Worm (Caenorhabditis elegans) whole organism, L1 larva: ENCODE measurements around the gene czw-1.

Source experiments
- C34B4.2 ChIP-seq: sonication (generic microtip); optimal IDR thresholded peaks from 2 replicates; lab custom pipeline; 2017; ENCODE audit warnings: mild to moderate bottlenecking, missing genetic modification characterization, missing compliant biosample characterization
- F16B12.6 ChIP-seq: fragments of 150-350 bp; optimal IDR thresholded peaks from 2 replicates; lab custom pipeline; 2014; ENCODE audit warnings: missing biosample characterization, missing genetic modification characterization
- Y116A8C.19 ChIP-seq: sonication (generic microtip); optimal IDR thresholded peaks from 2 replicates; lab custom pipeline; 2016; ENCODE audit warnings: missing compliant biosample characterization, missing genetic modification characterization, borderline replicate concordance
- aha-1 ChIP-seq: fragments of 150-350 bp; optimal IDR thresholded peaks from 2 replicates; lab custom pipeline; 2014; ENCODE audit warnings: missing biosample characterization, missing genetic modification characterization
- alr-1 ChIP-seq: fragments of 200-800 bp; sonication (Bioruptor generic); optimal IDR thresholded peaks from 2 replicates; lab custom pipeline; 2018; ENCODE audit warnings: borderline replicate concordance, mild to moderate bottlenecking, missing genetic modification characterization, missing compliant biosample characterization
- aly-2 ChIP-seq: fragments of 150-350 bp; optimal IDR thresholded peaks from 2 replicates; lab custom pipeline; 2014; ENCODE audit warnings: missing biosample characterization, missing genetic modification characterization
- ama-1 ChIP-seq: fragments of 150-350 bp; optimal IDR thresholded peaks from 2 replicates; lab custom pipeline; 2014
- blmp-1 ChIP-seq: fragments of 150-350 bp; optimal IDR thresholded peaks from 2 replicates; lab custom pipeline; 2014; ENCODE audit warnings: missing biosample characterization, missing genetic modification characterization
- ceh-63 ChIP-seq: fragments of 200-800 bp; sonication (Bioruptor generic); optimal IDR thresholded peaks from 2 replicates; lab custom pipeline; 2018; ENCODE audit warnings: mild to moderate bottlenecking, missing genetic modification characterization, missing compliant biosample characterization
- ceh-88 ChIP-seq: fragments of 200-800 bp; sonication (Bioruptor generic); IDR thresholded peaks from 2 replicates; pipeline ENCODE4 v1.3.6; 2022; ENCODE audit warnings: missing genetic modification characterization, missing compliant biosample characterization
- ceh-90 ChIP-seq: sonication (generic microtip); optimal IDR thresholded peaks from 2 replicates; lab custom pipeline; 2016; ENCODE audit warnings: missing genetic modification characterization, missing compliant biosample characterization
- dpl-1 ChIP-seq, 3 experiments: fragments of 150-350 bp in 2 of 3; sonication (generic microtip) in 1 of 3; optimal IDR thresholded peaks; 2 replicates each; lab custom pipeline; 2014 to 2017; ENCODE audit warnings: missing biosample characterization in 3 of 3, missing genetic modification characterization in 3 of 3, missing genetic modification reagents in 3 of 3
- dsc-1 ChIP-seq: sonication (generic microtip); optimal IDR thresholded peaks from 2 replicates; lab custom pipeline; 2016; ENCODE audit warnings: mild to moderate bottlenecking, missing genetic modification characterization, missing compliant biosample characterization
- efl-3 ChIP-seq: fragments of 200-800 bp; sonication (Bioruptor generic); optimal IDR thresholded peaks from 2 replicates; lab custom pipeline; 2018; ENCODE audit warnings: mild to moderate bottlenecking, missing genetic modification characterization, missing compliant biosample characterization
- elt-3 ChIP-seq, 6 experiments: fragments of 150-350 bp in 1 of 6; sonication (generic microtip); optimal IDR thresholded peaks; 2 replicates each; lab custom pipeline; 2017 to 2018; ENCODE audit warnings: missing biosample characterization in 6 of 6, missing genetic modification characterization in 6 of 6, inconsistent platforms in 1 of 6
- ets-5 ChIP-seq: fragments of 200-800 bp; sonication (Bioruptor generic); IDR thresholded peaks from 2 replicates; pipeline ENCODE4 v1.3.6; 2022; ENCODE audit warnings: missing genetic modification characterization, missing compliant biosample characterization
- fkh-10 ChIP-seq: sonication (generic microtip); optimal IDR thresholded peaks from 2 replicates; lab custom pipeline; 2017; ENCODE audit warnings: missing biosample characterization, missing genetic modification reagents, missing genetic modification characterization
- fkh-4 ChIP-seq: sonication (generic microtip); optimal IDR thresholded peaks from 2 replicates; lab custom pipeline; 2016; ENCODE audit warnings: missing compliant biosample characterization, missing genetic modification characterization, borderline replicate concordance
- fkh-8 ChIP-seq: sonication (generic microtip); optimal IDR thresholded peaks from 2 replicates; lab custom pipeline; 2016; ENCODE audit warnings: mild to moderate bottlenecking, missing genetic modification characterization, missing compliant biosample characterization
- fos-1 ChIP-seq: fragments of 150-350 bp; optimal IDR thresholded peaks from 2 replicates; lab custom pipeline; 2014; ENCODE audit warnings: missing biosample characterization, missing genetic modification characterization
- hlh-17 ChIP-seq: fragments of 200-800 bp; sonication (Bioruptor generic); optimal IDR thresholded peaks from 2 replicates; lab custom pipeline; 2018; ENCODE audit warnings: missing genetic modification characterization, mild to moderate bottlenecking, missing compliant biosample characterization, moderate library complexity, borderline replicate concordance
- hlh-4 ChIP-seq: sonication (generic microtip); optimal IDR thresholded peaks from 2 replicates; lab custom pipeline; 2016; ENCODE audit warnings: mild to moderate bottlenecking, missing genetic modification characterization, missing compliant biosample characterization
- isw-1 ChIP-seq: fragments of 200-800 bp; sonication (Bioruptor generic); IDR thresholded peaks from 2 replicates; pipeline ENCODE4 v1.3.6; 2022; ENCODE audit warnings: missing genetic modification characterization, missing compliant biosample characterization
- jun-1 ChIP-seq: fragments of 150-350 bp; optimal IDR thresholded peaks from 2 replicates; lab custom pipeline; 2014; ENCODE audit warnings: missing biosample characterization, missing genetic modification reagents, missing genetic modification characterization
- lin-13 ChIP-seq: fragments of 150-350 bp; optimal IDR thresholded peaks from 2 replicates; lab custom pipeline; 2014; ENCODE audit warnings: missing biosample characterization, missing genetic modification reagents, missing genetic modification characterization
- lin-15B ChIP-seq: fragments of 150-350 bp; sonication (generic microtip); optimal IDR thresholded peaks from 3 replicates; lab custom pipeline; 2014; ENCODE audit warnings: missing biosample characterization, missing genetic modification characterization
- lin-35 ChIP-seq, 2 experiments: fragments of 150-350 bp; optimal IDR thresholded peaks; 2 replicates each; lab custom pipeline; 2014; ENCODE audit warnings: missing biosample characterization in 2 of 2, missing genetic modification characterization in 2 of 2, missing genetic modification reagents in 2 of 2
- lin-39 ChIP-seq: fragments of 150-350 bp; optimal IDR thresholded peaks from 2 replicates; lab custom pipeline; 2014; ENCODE audit warnings: missing biosample characterization, missing genetic modification reagents, missing genetic modification characterization
- mab-9 ChIP-seq: fragments of 200-800 bp; sonication (Bioruptor generic); IDR thresholded peaks from 2 replicates; pipeline ENCODE4 v1.3.6; 2022; ENCODE audit warnings: missing genetic modification reagents, missing genetic modification characterization, missing compliant biosample characterization
- mdl-1 ChIP-seq, 2 experiments: fragments of 150-350 bp; optimal IDR thresholded peaks; 2 replicates each; lab custom pipeline; 2014 to 2017; ENCODE audit warnings: missing biosample characterization in 2 of 2, missing genetic modification characterization in 2 of 2, inconsistent platforms in 1 of 2
- mef-2 ChIP-seq: fragments of 150-350 bp; optimal IDR thresholded peaks from 2 replicates; lab custom pipeline; 2014; ENCODE audit warnings: missing biosample characterization, missing genetic modification characterization
- mep-1 ChIP-seq: fragments of 150-350 bp; optimal IDR thresholded peaks from 2 replicates; lab custom pipeline; 2014; ENCODE audit warnings: missing biosample characterization, missing genetic modification characterization
- nhr-11 ChIP-seq: fragments of 150-350 bp; optimal IDR thresholded peaks from 2 replicates; lab custom pipeline; 2014; ENCODE audit warnings: missing biosample characterization, missing genetic modification characterization
- nhr-12 ChIP-seq: sonication (generic microtip); optimal IDR thresholded peaks from 2 replicates; lab custom pipeline; 2017; ENCODE audit warnings: missing biosample characterization, missing genetic modification characterization
- nhr-28 ChIP-seq: fragments of 150-350 bp; optimal IDR thresholded peaks from 2 replicates; lab custom pipeline; 2014; ENCODE audit warnings: missing biosample characterization, missing genetic modification characterization
- nhr-71 ChIP-seq: sonication (generic microtip); optimal IDR thresholded peaks from 2 replicates; lab custom pipeline; 2016; ENCODE audit warnings: mild to moderate bottlenecking, missing genetic modification characterization, moderate library complexity, missing compliant biosample characterization
- nhr-76 ChIP-seq: sonication (generic microtip); optimal IDR thresholded peaks from 2 replicates; lab custom pipeline; 2017; ENCODE audit warnings: missing biosample characterization, missing genetic modification characterization
- nhr-84 ChIP-seq: sonication (generic microtip); optimal IDR thresholded peaks from 2 replicates; lab custom pipeline; 2017; ENCODE audit warnings: missing biosample characterization, missing genetic modification characterization
- nhr-85 ChIP-seq: sonication (generic microtip); peaks from one replicate; lab custom pipeline; 2016; ENCODE audit warnings: missing genetic modification characterization, inconsistent platforms, missing compliant biosample characterization
- pag-3 ChIP-seq: sonication (generic microtip); optimal IDR thresholded peaks from 2 replicates; lab custom pipeline; 2017; ENCODE audit warnings: missing genetic modification characterization, mild to moderate bottlenecking, missing compliant biosample characterization, antibody characterized with exemption, borderline replicate concordance; ENCODE audit not compliant: insufficient read depth
- pax-3 ChIP-seq: fragments of 200-800 bp; sonication (Bioruptor generic); optimal IDR thresholded peaks from 2 replicates; lab custom pipeline; 2018; ENCODE audit warnings: mild to moderate bottlenecking, missing genetic modification characterization, moderate library complexity, missing compliant biosample characterization
- pqm-1 ChIP-seq: sonication (generic microtip); optimal IDR thresholded peaks from 3 replicates; lab custom pipeline; 2017; ENCODE audit warnings: missing biosample characterization, missing genetic modification characterization
- snpc-4 ChIP-seq: fragments of 150-350 bp; optimal IDR thresholded peaks from 2 replicates; lab custom pipeline; 2014; ENCODE audit warnings: missing biosample characterization, missing genetic modification characterization
- sox-4 ChIP-seq: sonication (generic microtip); optimal IDR thresholded peaks from 2 replicates; lab custom pipeline; 2016; ENCODE audit warnings: missing genetic modification characterization, missing compliant biosample characterization
- sup-37 ChIP-seq: fragments of 200-800 bp; sonication (Bioruptor generic); optimal IDR thresholded peaks from 2 replicates; lab custom pipeline; 2018; ENCODE audit warnings: mild to moderate bottlenecking, missing genetic modification characterization, missing compliant biosample characterization
- swsn-7 ChIP-seq: sonication (generic microtip); optimal IDR thresholded peaks from 2 replicates; lab custom pipeline; 2016; ENCODE audit warnings: missing genetic modification characterization, missing compliant biosample characterization
- tbx-2 ChIP-seq: sonication (generic microtip); optimal IDR thresholded peaks from 2 replicates; lab custom pipeline; 2016; ENCODE audit warnings: missing genetic modification characterization, missing compliant biosample characterization
- unc-30 ChIP-seq: sonication (generic microtip); optimal IDR thresholded peaks from 2 replicates; lab custom pipeline; 2017; ENCODE audit warnings: missing biosample characterization, missing genetic modification characterization
- unc-86 ChIP-seq: sonication (generic microtip); optimal IDR thresholded peaks from 2 replicates; lab custom pipeline; 2016; ENCODE audit warnings: missing genetic modification characterization, missing compliant biosample characterization
- vab-15 ChIP-seq: sonication (generic microtip); optimal IDR thresholded peaks from 2 replicates; lab custom pipeline; 2017; ENCODE audit warnings: missing genotype, mild to moderate bottlenecking, missing genetic modification characterization, missing compliant biosample characterization
- ztf-11 ChIP-seq, 2 experiments: sonication (generic microtip); optimal IDR thresholded peaks; 2 replicates each; lab custom pipeline; 2016 to 2017; ENCODE audit warnings: missing genetic modification characterization in 2 of 2, missing biosample characterization in 1 of 2, missing compliant biosample characterization in 1 of 2
- ztf-4 ChIP-seq: fragments of 150-350 bp; optimal IDR thresholded peaks from 2 replicates; lab custom pipeline; 2014; ENCODE audit warnings: missing biosample characterization, missing genetic modification characterization

The czw-1 gene

ce11 chrIV:7902221-7902904 lies 44.3 kb downstream of the czw-1 start, which contains the start of gene arp-11 (continued):
- TF ChIP-seq dpl-1 (GFP tag; optimal IDR thresholded peaks at IDR 0.05; lab: Kevin White, UChicago) = peak; percentile 72 to 78 (median 76)
- TF ChIP-seq mef-2 = peak; percentile 57
- peak; percentile 22 for TF ChIP-seq nhr-85 (tag; lab: Kevin White, UChicago)
- no peak for TF ChIP-seq ceh-90
- no peak for TF ChIP-seq aha-1
- TF ChIP-seq ama-1 (lab: Kevin White, UChicago) = peak; percentile 18
- TF ChIP-seq lin-13 (GFP tag; lab: Kevin White, UChicago) = peak; percentile 42
- no peak for TF ChIP-seq nhr-11 (tag; lab: Kevin White, UChicago)
- no peak for TF ChIP-seq sup-37
- peak; percentile 46 for TF ChIP-seq unc-86 (tag; lab: Kevin White, UChicago)
- TF ChIP-seq aly-2 (tag; lab: Kevin White, UChicago) = no peak
- TF ChIP-seq fkh-4 = no peak
- TF ChIP-seq C34B4.2 = no peak
- TF ChIP-seq swsn-7 (tag; lab: Kevin White, UChicago) = peak; percentile 72
- TF ChIP-seq mep-1 = peak; percentile 85
- TF ChIP-seq tbx-2 (tag; lab: Kevin White, UChicago) = peak; percentile 64
- no peak for TF ChIP-seq nhr-12
- TF ChIP-seq mab-9 (GFP tag; lab: Robert Waterston, UW) = no peak
- no peak for TF ChIP-seq hlh-4 (tag; lab: Kevin White, UChicago)
- peak in 1 of 2 experiments; percentile 71 for TF ChIP-seq mdl-1 (tag; optimal IDR thresholded peaks at IDR 0.05; lab: Kevin White, UChicago)
- TF ChIP-seq F16B12.6 (tag; lab: Kevin White, UChicago) = peak; percentile 94
- no peak for TF ChIP-seq pag-3 (tag; lab: Kevin White, UChicago)
- TF ChIP-seq fkh-8 = peak; percentile 74
- TF ChIP-seq nhr-71 (tag; lab: Kevin White, UChicago) = peak; percentile 87
- peak; percentile 47 for TF ChIP-seq snpc-4 (tag; lab: Kevin White, UChicago)
- no peak for TF ChIP-seq pqm-1
- no peak for TF ChIP-seq hlh-17
- no peak for TF ChIP-seq fkh-10 (GFP tag; lab: Kevin White, UChicago)
- TF ChIP-seq ztf-4 (tag; lab: Kevin White, UChicago) = peak; percentile 50
- peak; percentile 81 to 88 for TF ChIP-seq lin-35 (GFP tag; optimal IDR thresholded peaks at IDR 0.05; lab: Kevin White, UChicago)
- no peak for TF ChIP-seq nhr-76
- TF ChIP-seq alr-1 (tag; lab: Kevin White, UChicago) = no peak
- TF ChIP-seq nhr-84 (tag; lab: Kevin White, UChicago) = no peak
- TF ChIP-seq dsc-1 (tag; lab: Kevin White, UChicago) = peak; percentile 63
- no peak for TF ChIP-seq ztf-11 (tag; optimal IDR thresholded peaks at IDR 0.05; lab: Kevin White, UChicago)
- TF ChIP-seq jun-1 (tag; lab: Kevin White, UChicago) = peak; percentile 44
- no peak for TF ChIP-seq unc-30 (tag; lab: Kevin White, UChicago)
- no peak for TF ChIP-seq ceh-63 (GFP tag; lab: Kevin White, UChicago)
- TF ChIP-seq vab-15 = no peak
- TF ChIP-seq ceh-88 = no peak
- TF ChIP-seq lin-15B (tag; lab: Kevin White, UChicago) = peak; percentile 5
- no peak for TF ChIP-seq Y116A8C.19 (tag; lab: Kevin White, UChicago)
- TF ChIP-seq nhr-28 (tag; lab: Kevin White, UChicago) = no peak
- peak; percentile 21 for TF ChIP-seq fos-1
- peak in 2 of 6 experiments; percentile 59 to 66 for TF ChIP-seq elt-3 (tag; optimal IDR thresholded peaks at IDR 0.05; lab: Kevin White, UChicago)
- TF ChIP-seq blmp-1 (tag; lab: Kevin White, UChicago) = peak; percentile 67
- TF ChIP-seq efl-3 (GFP tag; lab: Kevin White, UChicago) = no peak
- TF ChIP-seq pax-3 (tag; lab: Kevin White, UChicago) = no peak
- no peak for TF ChIP-seq ets-5
- TF ChIP-seq sox-4 (tag; lab: Kevin White, UChicago) = no peak
- no peak for TF ChIP-seq lin-39 (tag; lab: Kevin White, UChicago)
- TF ChIP-seq isw-1 = peak; percentile 36
